Worm (Caenorhabditis elegans) whole organism, L4 larva: ENCODE results near the gene srh-241.
A peak's percentile ranks its signal among the peaks of the same experiment; 100 is the strongest.

Experiments
- D1046.2 ChIP-seq: fragments of 200-800 bp; sonication (Bioruptor generic); IDR thresholded peaks from 2 replicates; pipeline ENCODE4 v1.3.6; 2022; ENCODE audit warnings: missing genetic modification characterization, missing compliant biosample characterization
- F26F4.8 ChIP-seq: fragments of 200-800 bp; sonication (Bioruptor generic); conservative IDR thresholded peaks from 2 replicates; pipeline ENCODE4 v1.3.6; 2022; ENCODE audit warnings: missing genetic modification characterization, missing compliant biosample characterization
- F37D6.2 ChIP-seq: sonication (generic microtip); optimal IDR thresholded peaks from 2 replicates; lab custom pipeline; 2016; ENCODE audit warnings: mild to moderate bottlenecking, missing genetic modification characterization, missing compliant biosample characterization
- T26A8.4 ChIP-seq: fragments of 200-800 bp; sonication (Bioruptor generic); IDR thresholded peaks from 2 replicates; pipeline ENCODE4 v1.3.6; 2022; ENCODE audit warnings: missing genetic modification characterization, missing compliant biosample characterization
- Y48G9A.11 ChIP-seq: fragments of 200-800 bp; sonication (Bioruptor generic); IDR thresholded peaks from 2 replicates; pipeline ENCODE4 v1.3.6; 2022; ENCODE audit warnings: missing genetic modification reagents, missing genetic modification characterization, missing compliant biosample characterization
- Y5F2A.4 ChIP-seq: fragments of 200-800 bp; sonication (Bioruptor generic); optimal IDR thresholded peaks from 2 replicates; lab custom pipeline; 2018; ENCODE audit warnings: mild to moderate bottlenecking, missing genetic modification characterization, missing compliant biosample characterization
- ZK546.5 ChIP-seq, 2 experiments: sonication (generic microtip); optimal IDR thresholded peaks; 2 replicates each; lab custom pipeline; 2017; ENCODE audit warnings: missing biosample characterization in 2 of 2, missing genetic modification characterization in 2 of 2
- aha-1 ChIP-seq: fragments of 150-350 bp; peaks from one replicate; lab custom pipeline; 2014; ENCODE audit warnings: missing biosample characterization, missing genetic modification characterization
- arid-1 ChIP-seq: fragments of 200-800 bp; sonication (Bioruptor generic); conservative IDR thresholded peaks from 2 replicates; pipeline ENCODE4 v1.3.6; 2022; ENCODE audit warnings: missing genetic modification reagents, missing genetic modification characterization, missing compliant biosample characterization
- ceh-20 ChIP-seq: fragments of 200-800 bp; sonication (Bioruptor generic); IDR thresholded peaks from 2 replicates; pipeline ENCODE4 v1.3.6; 2022; ENCODE audit warnings: missing genetic modification reagents, missing genetic modification characterization, missing compliant biosample characterization
- ceh-28 ChIP-seq: fragments of 150-350 bp; optimal IDR thresholded peaks from 2 replicates; lab custom pipeline; 2014; ENCODE audit warnings: missing biosample characterization, missing genetic modification reagents, missing genetic modification characterization
- ceh-44 ChIP-seq: fragments of 200-800 bp; sonication (Bioruptor generic); IDR thresholded peaks from 2 replicates; pipeline ENCODE4 v1.3.6; 2022; ENCODE audit warnings: missing genetic modification reagents, missing genetic modification characterization, missing compliant biosample characterization
- ceh-82 ChIP-seq: sonication (generic microtip); optimal IDR thresholded peaks from 2 replicates; lab custom pipeline; 2017; ENCODE audit warnings: missing biosample characterization, missing genetic modification characterization
- ces-1 ChIP-seq: fragments of 150-350 bp; sonication (generic microtip); optimal IDR thresholded peaks from 4 replicates; lab custom pipeline; 2014; ENCODE audit warnings: missing biosample characterization, missing genetic modification reagents, missing genetic modification characterization
- cey-2 ChIP-seq: sonication (generic microtip); optimal IDR thresholded peaks from 3 replicates; lab custom pipeline; 2017; ENCODE audit warnings: missing genetic modification characterization, mild to moderate bottlenecking, missing compliant biosample characterization, antibody characterized with exemption, borderline replicate concordance; ENCODE audit not compliant: insufficient read depth
- ctbp-1 ChIP-seq: fragments of 200-800 bp; sonication (Bioruptor generic); IDR thresholded peaks from 2 replicates; pipeline ENCODE4 v1.3.6; 2022; ENCODE audit warnings: missing genetic modification reagents, missing genetic modification characterization, missing compliant biosample characterization
- daf-19 ChIP-seq: fragments of 200-800 bp; sonication (Bioruptor generic); conservative IDR thresholded peaks from 2 replicates; pipeline ENCODE4 v1.3.6; 2022; ENCODE audit warnings: missing genetic modification characterization, missing compliant biosample characterization
- dmd-6 ChIP-seq: fragments of 200-800 bp; sonication (Bioruptor generic); IDR thresholded peaks from 2 replicates; pipeline ENCODE4 v1.3.6; 2022; ENCODE audit warnings: missing genetic modification reagents, missing genetic modification characterization, missing compliant biosample characterization
- dmd-8 ChIP-seq: fragments of 200-800 bp; sonication (Bioruptor generic); IDR thresholded peaks from 2 replicates; pipeline ENCODE4 v1.3.6; 2022; ENCODE audit warnings: missing genetic modification characterization, missing compliant biosample characterization
- dmd-9 ChIP-seq: fragments of 200-800 bp; sonication (Bioruptor generic); IDR thresholded peaks from 2 replicates; pipeline ENCODE4 v1.3.6; 2022; ENCODE audit warnings: missing genetic modification reagents, missing genetic modification characterization, missing compliant biosample characterization
- dpl-1 ChIP-seq: fragments of 150-350 bp; optimal IDR thresholded peaks from 2 replicates; lab custom pipeline; 2014; ENCODE audit warnings: missing biosample characterization, missing genetic modification reagents, missing genetic modification characterization
- egl-27 ChIP-seq: sonication (generic microtip); optimal IDR thresholded peaks from 3 replicates; lab custom pipeline; 2017; ENCODE audit warnings: missing biosample characterization, missing genetic modification reagents, missing genetic modification characterization
- fkh-10 ChIP-seq: fragments of 150-350 bp; optimal IDR thresholded peaks from 2 replicates; lab custom pipeline; 2014; ENCODE audit warnings: missing biosample characterization, missing genetic modification reagents, missing genetic modification characterization
- hlh-11 ChIP-seq: fragments of 200-800 bp; sonication (Bioruptor generic); optimal IDR thresholded peaks from 2 replicates; lab custom pipeline; 2018; ENCODE audit warnings: mild to moderate bottlenecking, missing genetic modification characterization, missing compliant biosample characterization
- lin-1 ChIP-seq: fragments of 200-800 bp; sonication (Bioruptor generic); IDR thresholded peaks from 2 replicates; pipeline ENCODE4 v1.3.6; 2022; ENCODE audit warnings: missing genetic modification reagents, missing genetic modification characterization, missing compliant biosample characterization
- lin-13 ChIP-seq: fragments of 150-350 bp; optimal IDR thresholded peaks from 2 replicates; lab custom pipeline; 2014; ENCODE audit warnings: missing biosample characterization, missing genetic modification reagents, missing genetic modification characterization
- lin-38 ChIP-seq: fragments of 200-800 bp; sonication (Bioruptor generic); IDR thresholded peaks from 2 replicates; pipeline ENCODE4 v1.3.6; 2022; ENCODE audit warnings: missing genetic modification reagents, missing genetic modification characterization, missing compliant biosample characterization
- madf-9 ChIP-seq: fragments of 200-800 bp; sonication (Bioruptor generic); conservative IDR thresholded peaks from 2 replicates; pipeline ENCODE4 v1.3.6; 2022; ENCODE audit warnings: missing genetic modification reagents, missing genetic modification characterization, missing compliant biosample characterization
- mdl-1 ChIP-seq, 2 experiments: fragments of 150-350 bp in 1 of 2; sonication (generic microtip) in 1 of 2; optimal IDR thresholded peaks; 2 replicates each; lab custom pipeline; 2014 to 2017; ENCODE audit warnings: missing biosample characterization in 2 of 2, missing genetic modification characterization in 2 of 2
- nhr-102 ChIP-seq: sonication (generic microtip); optimal IDR thresholded peaks from 2 replicates; lab custom pipeline; 2016; ENCODE audit warnings: mild to moderate bottlenecking, missing genetic modification characterization, moderate library complexity, missing compliant biosample characterization
- nhr-11 ChIP-seq: fragments of 150-350 bp; optimal IDR thresholded peaks from 2 replicates; lab custom pipeline; 2014; ENCODE audit warnings: missing biosample characterization, missing genetic modification characterization
- nhr-111 ChIP-seq: fragments of 200-800 bp; sonication (Bioruptor generic); optimal IDR thresholded peaks from 2 replicates; lab custom pipeline; 2018; ENCODE audit warnings: mild to moderate bottlenecking, missing genetic modification characterization, missing compliant biosample characterization
- nhr-41 ChIP-seq: fragments of 200-800 bp; sonication (Bioruptor generic); IDR thresholded peaks from 2 replicates; pipeline ENCODE4 v1.3.6; 2022; ENCODE audit warnings: missing genetic modification reagents, missing genetic modification characterization, missing compliant biosample characterization
- nhr-77 ChIP-seq: fragments of 150-350 bp; optimal IDR thresholded peaks from 2 replicates; lab custom pipeline; 2014; ENCODE audit warnings: missing biosample characterization, missing genetic modification characterization
- pha-4 ChIP-seq, 2 experiments: fragments of 150-350 bp in 1 of 2; fragments of 200-800 bp in 1 of 2; sonication (Bioruptor generic) in 1 of 2; IDR thresholded peaks in 1 of 2; optimal IDR thresholded peaks in 1 of 2; 2 replicates each; pipeline versions ENCODE4 v1.3.6 to Lab custom; 2014 to 2022; ENCODE audit warnings: missing genetic modification characterization in 2 of 2, missing genetic modification reagents in 2 of 2, missing biosample characterization in 1 of 2, missing compliant biosample characterization in 1 of 2
- set-16 ChIP-seq: fragments of 200-800 bp; sonication (Bioruptor generic); IDR thresholded peaks from 2 replicates; pipeline ENCODE4 v1.3.6; 2022; ENCODE audit warnings: missing genetic modification reagents, missing genetic modification characterization, missing compliant biosample characterization
- snpc-1.2 ChIP-seq: fragments of 200-800 bp; sonication (Bioruptor generic); IDR thresholded peaks from 2 replicates; pipeline ENCODE4 v1.3.6; 2022; ENCODE audit warnings: missing genetic modification reagents, missing genetic modification characterization, missing compliant biosample characterization
- spr-3 ChIP-seq: fragments of 200-800 bp; sonication (Bioruptor generic); optimal IDR thresholded peaks from 2 replicates; lab custom pipeline; 2018; ENCODE audit warnings: mild to moderate bottlenecking, missing genetic modification characterization, missing compliant biosample characterization
- tra-1 ChIP-seq: fragments of 200-800 bp; sonication (Bioruptor generic); IDR thresholded peaks from 2 replicates; pipeline ENCODE4 v1.3.6; 2022; ENCODE audit warnings: missing genetic modification reagents, missing genetic modification characterization, missing compliant biosample characterization
- unc-130 ChIP-seq: sonication (generic microtip); optimal IDR thresholded peaks from 2 replicates; lab custom pipeline; 2016; ENCODE audit warnings: missing genetic modification reagents, missing genetic modification characterization, missing compliant biosample characterization
- unc-39 ChIP-seq: sonication (generic microtip); optimal IDR thresholded peaks from 2 replicates; lab custom pipeline; 2017; ENCODE audit warnings: missing biosample characterization, missing genetic modification characterization
- unc-62 ChIP-seq, 3 experiments: fragments of 150-350 bp in 1 of 3; sonication (generic microtip); optimal IDR thresholded peaks in 2 of 3; peaks in 1 of 3; 1 replicate in 1 of 3; 2 replicates in 2 of 3; lab custom pipeline; 2014 to 2017; ENCODE audit warnings: missing biosample characterization in 3 of 3, missing genetic modification characterization in 3 of 3, missing genetic modification reagents in 3 of 3, missing genotype in 1 of 3
- zip-11 ChIP-seq: fragments of 200-800 bp; sonication (Bioruptor generic); IDR thresholded peaks from 2 replicates; pipeline ENCODE4 v1.3.6; 2022; ENCODE audit warnings: missing genetic modification characterization, missing compliant biosample characterization
- ztf-7 ChIP-seq: fragments of 150-350 bp; optimal IDR thresholded peaks from 2 replicates; lab custom pipeline; 2014; ENCODE audit warnings: missing biosample characterization, missing genetic modification characterization

The srh-241 gene

DNA sequence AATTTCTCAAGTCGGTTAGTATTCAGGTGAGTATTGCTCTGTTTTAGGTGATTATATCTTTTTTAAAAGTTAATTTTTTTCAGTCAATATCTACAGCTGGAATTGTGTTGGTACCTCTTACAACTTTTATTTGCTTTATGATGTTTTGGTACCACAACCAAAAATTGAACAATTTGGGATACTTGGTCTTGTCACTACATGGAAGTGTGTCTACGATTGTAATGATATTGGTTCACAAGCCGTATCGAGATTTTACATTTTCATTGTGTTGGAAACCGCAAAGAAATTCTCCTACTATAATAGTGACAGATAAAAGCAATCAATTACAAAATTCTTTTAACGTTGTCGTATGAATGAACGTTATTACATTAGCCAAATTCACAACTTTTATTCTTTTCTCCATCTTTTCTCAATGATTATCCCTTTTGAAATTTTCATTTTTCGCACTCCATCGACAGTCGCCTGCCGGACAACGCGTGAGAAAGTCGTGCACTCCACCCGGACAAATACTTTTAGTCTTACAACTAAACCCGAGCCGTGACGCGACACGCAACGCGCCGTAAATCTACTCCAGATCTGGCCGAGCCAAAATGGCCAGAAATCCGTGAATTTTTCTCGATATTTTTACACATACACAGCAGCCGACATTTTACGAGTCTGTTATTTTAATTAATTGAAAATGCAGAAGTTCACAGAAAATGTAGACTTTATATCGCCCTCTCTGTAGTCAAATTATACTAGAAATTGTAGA, 2.5 kb upstream of the srh-241 start:
- TF ChIP-seq ces-1 (GFP tag; lab: Kevin White, UChicago) (no peak), madf-9 (GFP tag; lab: Robert Waterston, UW) (no peak), ctbp-1 (GFP tag; lab: Robert Waterston, UW) (0 out of 2 replicates have a peak, but pooled peaks have one; percentile 31), Y48G9A.11 (GFP tag; lab: Robert Waterston, UW) (no peak), dmd-6 (GFP tag; lab: Robert Waterston, UW) (peak; percentile 31), ceh-28 (tag; lab: Kevin White, UChicago) (no peak), lin-1 (no peak), zip-11 (GFP tag; lab: Robert Waterston, UW) (no peak), aha-1 (tag; lab: Kevin White, UChicago) (peak; percentile 95), Y5F2A.4 (GFP tag; lab: Kevin White, UChicago) (no peak), fkh-10 (GFP tag; lab: Kevin White, UChicago) (no peak), egl-27 (tag; lab: Kevin White, UChicago) (no peak), lin-38 (GFP tag; lab: Robert Waterston, UW) (peak; percentile 53), T26A8.4 (GFP tag; lab: Robert Waterston, UW) (peak; percentile 31; the same call in 1 of the 2 replicates), hlh-11 (tag; lab: Kevin White, UChicago) (peak; percentile 30), dpl-1 (GFP tag; lab: Kevin White, UChicago) (no peak), F26F4.8 (GFP tag; lab: Robert Waterston, UW) (no peak), F37D6.2 (tag; lab: Kevin White, UChicago) (no peak), pha-4 (GFP tag; IDR thresholded peaks at IDR 0.05; lab: Robert Waterston, UW) (no peak), pha-4 (tag; optimal IDR thresholded peaks at IDR 0.05; lab: Kevin White, UChicago) (no peak), dmd-9 (GFP tag; lab: Robert Waterston, UW) (no peak), D1046.2 (no peak), daf-19 (GFP tag; lab: Robert Waterston, UW) (no peak), unc-39 (no peak), nhr-111 (GFP tag; lab: Kevin White, UChicago) (no peak), tra-1 (GFP tag; lab: Robert Waterston, UW) (peak; percentile 42; the same call in 1 of the 2 replicates), nhr-102 (tag; lab: Kevin White, UChicago) (peak; percentile 17), snpc-1.2 (GFP tag; lab: Robert Waterston, UW) (no peak), lin-13 (GFP tag; lab: Kevin White, UChicago) (no peak), nhr-77 (tag; lab: Kevin White, UChicago) (no peak), ztf-7 (tag; lab: Kevin White, UChicago) (no peak), set-16 (GFP tag; lab: Robert Waterston, UW) (no peak), unc-62 (GFP tag; optimal IDR thresholded peaks at IDR 0.05 in 1 of 2; lab: Kevin White, UChicago) (no peak), unc-62 (tag; optimal IDR thresholded peaks at IDR 0.05; lab: Kevin White, UChicago) (no peak), dmd-8 (GFP tag; lab: Robert Waterston, UW) (peak; percentile 52; the same call in 1 of the 2 replicates), mdl-1 (tag; optimal IDR thresholded peaks at IDR 0.05; lab: Kevin White, UChicago) (no peak), nhr-41 (GFP tag; lab: Robert Waterston, UW) (no peak)

DNA sequence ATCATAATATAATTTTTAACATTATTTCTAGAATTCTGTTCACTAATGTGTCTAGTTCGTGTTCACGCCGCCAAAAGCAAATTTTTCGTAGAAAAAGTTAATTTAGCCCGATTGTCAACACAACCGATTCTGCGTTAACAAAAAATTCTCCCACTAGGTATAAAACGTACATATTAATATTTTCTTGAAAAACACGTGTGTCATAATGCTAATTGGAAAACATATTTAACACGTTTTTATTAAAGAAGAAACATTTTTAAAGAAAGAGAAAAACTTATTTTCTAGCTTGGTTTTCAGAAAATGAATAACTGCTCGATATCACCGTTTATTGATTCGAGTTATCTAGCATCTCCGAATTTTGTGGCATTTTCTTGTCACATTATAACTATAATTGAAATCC, 724 bp upstream of the srh-241 start, which contains the start of gene srh-243:
Gene srh-243 (plus strand): TSS at position 301 of the 400 bp plus-strand sequence.
- TF ChIP-seq spr-3 (GFP tag; lab: Kevin White, UChicago) = no peak
- no peak for TF ChIP-seq set-16 (GFP tag; lab: Robert Waterston, UW)
- TF ChIP-seq ceh-82 = no peak
- TF ChIP-seq nhr-11 (tag; lab: Kevin White, UChicago) = no peak
- TF ChIP-seq Y5F2A.4 (GFP tag; lab: Kevin White, UChicago) = no peak
- TF ChIP-seq arid-1 (GFP tag; lab: Robert Waterston, UW) = no peak
- no peak for TF ChIP-seq ceh-20
- TF ChIP-seq cey-2 (tag; lab: Kevin White, UChicago) = no peak
- TF ChIP-seq nhr-102 (tag; lab: Kevin White, UChicago) = no peak
- no peak for TF ChIP-seq ceh-44 (GFP tag; lab: Robert Waterston, UW)
- no peak for TF ChIP-seq ZK546.5 (tag; optimal IDR thresholded peaks at IDR 0.05; lab: Kevin White, UChicago)
- no peak for TF ChIP-seq unc-130
- TF ChIP-seq, all 104 proteins: peak for 0
